Worm (Caenorhabditis elegans): Measurements from ENCODE around the gene ric-8.

The ric-8 gene

ce11 chrIV:2642673-2643072 lies at the start of gene ric-8:
Gene ric-8 (plus strand): TSS chrIV:2642973.
- no peak for TF ChIP-seq tra-4 (tag; optimal IDR thresholded peaks at IDR 0.05)
- no peak for TF ChIP-seq hmg-4 (GFP tag; optimal IDR thresholded peaks at IDR 0.05)
- TF ChIP-seq ceh-36 (tag; optimal IDR thresholded peaks at IDR 0.05) = no peak
- no peak for TF ChIP-seq scrt-1 (GFP tag; IDR thresholded peaks at IDR 0.05)
- TF ChIP-seq ceh-13 (GFP tag; optimal IDR thresholded peaks at IDR 0.05) = no peak
- no peak for TF ChIP-seq flt-1 (GFP tag; IDR thresholded peaks at IDR 0.05)
- no peak for TF ChIP-seq ets-7 (tag; optimal IDR thresholded peaks at IDR 0.05)
- no peak for TF ChIP-seq aly-1 (tag; optimal IDR thresholded peaks at IDR 0.05)
- no peak for TF ChIP-seq F13C5.2 (tag; optimal IDR thresholded peaks at IDR 0.05)

- TF ChIP-seq tra-4 (tag; optimal IDR thresholded peaks at IDR 0.05) (no peak), hmbx-1 (tag; optimal IDR thresholded peaks at IDR 0.05) (no peak), scrt-1 (GFP tag; IDR thresholded peaks at IDR 0.05) (no peak), hmg-4 (GFP tag; optimal IDR thresholded peaks at IDR 0.05) (no peak), tbx-37 (GFP tag; conservative IDR thresholded peaks at IDR 0.05) (no peak), F13C5.2 (tag; optimal IDR thresholded peaks at IDR 0.05) (no peak), sea-1 (GFP tag; conservative IDR thresholded peaks at IDR 0.05) (no peak), B0310.2 (tag; optimal IDR thresholded peaks at IDR 0.05) (no peak), hnd-1 (tag; optimal IDR thresholded peaks at IDR 0.05) (no peak), tbx-11 (GFP tag; IDR thresholded peaks at IDR 0.05) (no peak), ama-1 (optimal IDR thresholded peaks at IDR 0.05) (no peak), ets-7 (tag; optimal IDR thresholded peaks at IDR 0.05) (no peak), ceh-36 (tag; optimal IDR thresholded peaks at IDR 0.05) (no peak), flt-1 (GFP tag; IDR thresholded peaks at IDR 0.05) (no peak), aly-1 (tag; optimal IDR thresholded peaks at IDR 0.05) (no peak), pes-1 (GFP tag; IDR thresholded peaks at IDR 0.05) (no peak), ceh-13 (GFP tag; optimal IDR thresholded peaks at IDR 0.05) (no peak)
These were observed 45.4 kb upstream of the ric-8 start, which contains the start of gene Y69A2AR.47 for ce11 chrIV:2597417-2597816. Gene Y69A2AR.47 (plus strand): TSS chrIV:2597717.

- TF ChIP-seq tbx-37 (GFP tag; conservative IDR thresholded peaks at IDR 0.05) (no peak), hmg-4 (GFP tag; optimal IDR thresholded peaks at IDR 0.05) (no peak), scrt-1 (GFP tag; IDR thresholded peaks at IDR 0.05) (no peak), F13C5.2 (tag; optimal IDR thresholded peaks at IDR 0.05) (peak; percentile 21), flt-1 (GFP tag; IDR thresholded peaks at IDR 0.05) (no peak)
These were observed 43.1 kb upstream of the ric-8 start for ce11 chrIV:2599634-2600033.

- no peak for TF ChIP-seq pes-1 (GFP tag; IDR thresholded peaks at IDR 0.05)
- TF ChIP-seq flt-1 (GFP tag; IDR thresholded peaks at IDR 0.05) = no peak
- TF ChIP-seq hnd-1 (tag; optimal IDR thresholded peaks at IDR 0.05) = no peak
- TF ChIP-seq scrt-1 (GFP tag; IDR thresholded peaks at IDR 0.05) = no peak
- no peak for TF ChIP-seq hmbx-1 (tag; optimal IDR thresholded peaks at IDR 0.05)
- TF ChIP-seq tbx-37 (GFP tag; conservative IDR thresholded peaks at IDR 0.05) = no peak
- TF ChIP-seq ceh-36 (tag; optimal IDR thresholded peaks at IDR 0.05) = no peak
- no peak for TF ChIP-seq aly-1 (tag; optimal IDR thresholded peaks at IDR 0.05)
These were observed 41.9 kb upstream of the ric-8 start, which contains the start of gene epg-9 for ce11 chrIV:2600841-2601240. Gene epg-9 (plus strand): TSS chrIV:2601141.

ce11 chrIV:2601988-2602861 lies 40.5 kb upstream of the ric-8 start:
- TF ChIP-seq ceh-36 (tag; optimal IDR thresholded peaks at IDR 0.05) (no peak), scrt-1 (GFP tag; IDR thresholded peaks at IDR 0.05) (no peak), B0310.2 (tag; optimal IDR thresholded peaks at IDR 0.05) (peak; percentile 29), F13C5.2 (tag; optimal IDR thresholded peaks at IDR 0.05) (peak; percentile 19), flt-1 (GFP tag; IDR thresholded peaks at IDR 0.05) (0 out of 2 replicates have a peak, but pooled peaks have one; percentile 43), hnd-1 (tag; optimal IDR thresholded peaks at IDR 0.05) (no peak), ceh-13 (GFP tag; optimal IDR thresholded peaks at IDR 0.05) (no peak), hmg-4 (GFP tag; optimal IDR thresholded peaks at IDR 0.05) (no peak)

- TF ChIP-seq ama-1 (optimal IDR thresholded peaks at IDR 0.05) = no peak
- TF ChIP-seq sea-1 (GFP tag; conservative IDR thresholded peaks at IDR 0.05) = 0 out of 2 replicates have a peak, but pooled peaks have one; percentile 12
These were observed 39.9 kb upstream of the ric-8 start for ce11 chrIV:2602862-2603189.

ce11 chrIV:2603556-2604021 lies 39.2 kb upstream of the ric-8 start:
- TF ChIP-seq hmg-4 (GFP tag; optimal IDR thresholded peaks at IDR 0.05) (no peak), F13C5.2 (tag; optimal IDR thresholded peaks at IDR 0.05) (no peak)

- TF ChIP-seq hmbx-1 (tag; optimal IDR thresholded peaks at IDR 0.05) = no peak
These were observed 36.2 kb upstream of the ric-8 start for ce11 chrIV:2606572-2606971.

ce11 chrIV:2607513-2608101 lies 35.2 kb upstream of the ric-8 start, which contains the start of gene vamp-7:
Gene vamp-7 (plus strand): TSS chrIV:2608051.
- no peak for TF ChIP-seq aly-1 (tag; optimal IDR thresholded peaks at IDR 0.05)
- TF ChIP-seq pes-1 (GFP tag; IDR thresholded peaks at IDR 0.05) = no peak
- no peak for TF ChIP-seq sea-1 (GFP tag; conservative IDR thresholded peaks at IDR 0.05)
